Fruit fly (Drosophila melanogaster): ENCODE results near the gene Cpr65Eb.
A peak's percentile ranks its signal among the peaks of the same experiment; 100 is the strongest.

Cpr65Eb gene

DNA sequence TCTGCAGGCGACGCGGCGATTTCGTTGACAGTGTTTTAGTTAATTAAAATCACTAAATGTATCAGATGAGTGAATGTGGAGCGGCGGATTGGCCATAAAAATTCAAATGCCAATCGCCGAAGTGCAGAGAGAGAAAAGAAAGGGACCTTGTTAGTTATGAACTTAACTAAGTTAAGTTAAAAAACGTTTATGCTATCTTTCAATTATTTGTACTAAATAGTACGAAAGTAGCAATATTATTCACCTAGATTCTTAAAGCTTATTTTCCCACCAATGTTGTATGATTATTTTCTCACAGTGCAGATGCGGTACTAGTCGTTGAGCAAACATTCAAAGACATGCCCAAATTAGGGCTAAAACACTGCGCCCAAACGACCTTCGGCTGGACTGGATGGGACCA lies 2.2 kb upstream of the Cpr65Eb start (continued):
- no peak for TF ChIP-seq vnd (GFP tag; IDR thresholded peaks at IDR 0.05; ENCODE audit: partially characterized antibody)
- TF ChIP-seq abd-A (tag; optimal IDR thresholded peaks at IDR 0.05) = peak; percentile 60
- peak; percentile 58 for TF ChIP-seq CG10366 (GFP tag; IDR thresholded peaks at IDR 0.05)
- no peak for TF ChIP-seq CTCF (GFP tag; optimal IDR thresholded peaks at IDR 0.05)
- peak; percentile 25 for TF ChIP-seq Six4 (GFP tag; optimal IDR thresholded peaks at IDR 0.05)
- no peak for TF ChIP-seq Scr (GFP tag; IDR thresholded peaks at IDR 0.05; ENCODE audit: partially characterized antibody)
- TF ChIP-seq esg (GFP tag; conservative IDR thresholded peaks at IDR 0.05) = peak; percentile 57
- peak; percentile 57 for TF ChIP-seq Nf-YC (tag; optimal IDR thresholded peaks at IDR 0.05)
- TF ChIP-seq ase (GFP tag; IDR thresholded peaks at IDR 0.05) = peak; percentile 80; the same call in 2 of the 3 replicates
- peak; percentile 46 for TF ChIP-seq bcd (GFP tag; optimal IDR thresholded peaks at IDR 0.05)
- TF ChIP-seq Ets97D (GFP tag; optimal IDR thresholded peaks at IDR 0.05) = no peak
- TF ChIP-seq en (GFP tag; optimal IDR thresholded peaks at IDR 0.05) = peak; percentile 35
- no peak for TF ChIP-seq mld (GFP tag; IDR thresholded peaks at IDR 0.05; ENCODE audit: partially characterized antibody)
- no peak for TF ChIP-seq NC2α (GFP tag; optimal IDR thresholded peaks at IDR 0.05)
- TF ChIP-seq CG13296 (GFP tag; optimal IDR thresholded peaks at IDR 0.05) = peak; percentile 82
- TF ChIP-seq HHEX (GFP tag; optimal IDR thresholded peaks at IDR 0.05) = peak; percentile 70
- TF ChIP-seq CG11247 (GFP tag; IDR thresholded peaks at IDR 0.05) = peak; percentile 65
- no peak for TF ChIP-seq stwl (tag; optimal IDR thresholded peaks at IDR 0.05)
- peak; percentile 39 for TF ChIP-seq CG6813 (GFP tag; optimal IDR thresholded peaks at IDR 0.05)
- TF ChIP-seq CG32767 (GFP tag; IDR thresholded peaks at IDR 0.05) = peak; percentile 55; the same call in 1 of the 2 replicates
- peak; percentile 76 for TF ChIP-seq sisA (GFP tag; IDR thresholded peaks at IDR 0.05)
- TF ChIP-seq sima (GFP tag; optimal IDR thresholded peaks at IDR 0.05) = no peak
- TF ChIP-seq CG8924 (tag; optimal IDR thresholded peaks at IDR 0.05) = peak; percentile 39
- TF ChIP-seq Ptx1 (GFP tag; IDR thresholded peaks at IDR 0.05) = peak; percentile 76
- no peak for TF ChIP-seq CG15479 (GFP tag; optimal IDR thresholded peaks at IDR 0.05)
- TF ChIP-seq wek (GFP tag; optimal IDR thresholded peaks at IDR 0.05) = no peak
- TF ChIP-seq CG15073 (GFP tag; optimal IDR thresholded peaks at IDR 0.05) = no peak
- TF ChIP-seq Optix (GFP tag; IDR thresholded peaks at IDR 0.05) = peak; percentile 56; the same call in 2 of the 3 replicates
- TF ChIP-seq Oli (tag; optimal IDR thresholded peaks at IDR 0.05) = peak; percentile 67
- peak; percentile 48 for TF ChIP-seq CG9609 (GFP tag; optimal IDR thresholded peaks at IDR 0.05)
- TF ChIP-seq CHES-1-like (GFP tag; optimal IDR thresholded peaks at IDR 0.05) = no peak
- TF ChIP-seq CG17359 (tag; optimal IDR thresholded peaks at IDR 0.05) = peak; percentile 80
- TF ChIP-seq Rx (GFP tag; IDR thresholded peaks at IDR 0.05) = peak; percentile 67
- peak; percentile 62; the same call in 1 of the 2 replicates for TF ChIP-seq ro (GFP tag; IDR thresholded peaks at IDR 0.05)
- TF ChIP-seq zfh1 (GFP tag; IDR thresholded peaks at IDR 0.05) = peak; percentile 73
- TF ChIP-seq CG10959 (GFP tag; IDR thresholded peaks at IDR 0.05) = no peak
- TF ChIP-seq cg (GFP tag; optimal IDR thresholded peaks at IDR 0.05) = no peak
- TF ChIP-seq CG13424 (tag; optimal IDR thresholded peaks at IDR 0.05) = peak; percentile 73
- peak; percentile 67 for TF ChIP-seq Blimp-1 (GFP tag; optimal IDR thresholded peaks at IDR 0.05)
- peak in 1 of 2 experiments; percentile 81 for TF ChIP-seq eve (GFP tag; optimal IDR thresholded peaks at IDR 0.05)
- TF ChIP-seq CG6254 (GFP tag; optimal IDR thresholded peaks at IDR 0.05) = no peak
- peak; percentile 67 for TF ChIP-seq row (GFP tag; IDR thresholded peaks at IDR 0.05)
- no peak for TF ChIP-seq Opbp (GFP tag; IDR thresholded peaks at IDR 0.05; ENCODE audit: partially characterized antibody)
- no peak for TF ChIP-seq cas (GFP tag; IDR thresholded peaks at IDR 0.05)
- peak; percentile 51 for TF ChIP-seq CG12219 (GFP tag; optimal IDR thresholded peaks at IDR 0.05)
- TF ChIP-seq CG6654 (GFP tag; optimal IDR thresholded peaks at IDR 0.05) = no peak
- TF ChIP-seq CG7786 (GFP tag; optimal IDR thresholded peaks at IDR 0.05) = peak; percentile 17
- peak; percentile 53 for TF ChIP-seq CoRest (tag; optimal IDR thresholded peaks at IDR 0.05)
- TF ChIP-seq CG15601 (tag; optimal IDR thresholded peaks at IDR 0.05) = no peak
- peak; percentile 23 for TF ChIP-seq chn (GFP tag; optimal IDR thresholded peaks at IDR 0.05)
- TF ChIP-seq trem (tag; optimal IDR thresholded peaks at IDR 0.05) = peak; percentile 35

Data from whole organism, embryonic.